Worm (Caenorhabditis elegans): ENCODE data around the gene tax-4.

DNA sequence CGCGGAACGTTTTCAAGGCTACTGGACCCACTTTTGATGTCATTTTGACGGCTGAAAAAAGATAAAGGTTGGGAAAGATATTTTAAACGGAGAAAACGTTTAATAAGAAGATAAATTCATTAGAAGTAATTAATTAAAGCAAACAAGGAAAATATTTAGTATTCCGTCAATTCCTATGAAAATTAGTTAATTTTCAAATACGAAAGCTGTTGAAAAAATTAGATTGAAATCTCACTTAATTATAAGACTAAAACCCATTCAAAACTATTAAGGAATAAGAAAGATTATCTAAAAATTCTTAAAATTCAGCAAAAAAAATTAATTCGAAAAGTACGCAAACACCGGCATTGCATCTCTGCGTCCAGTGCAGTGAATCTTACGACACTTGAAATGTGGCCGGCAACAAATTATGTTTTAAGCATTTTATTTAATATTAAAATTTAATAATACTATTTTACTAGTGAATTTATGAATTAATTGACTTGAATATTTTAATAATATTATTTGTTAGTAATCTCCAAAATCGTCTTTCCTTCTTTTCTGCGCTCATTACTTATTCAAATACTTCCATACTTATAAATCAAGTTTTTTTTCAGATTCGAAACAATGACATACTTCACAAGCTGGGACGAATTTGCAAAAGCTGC is 36.5 kb upstream of the tax-4 start, which contains the start of the genes ZK512.2 and ZK512.4:
- TF ChIP-seq eyg-1 (tag; optimal IDR thresholded peaks at IDR 0.05) (no peak), tbx-2 (tag; optimal IDR thresholded peaks at IDR 0.05) (no peak), elt-2 (tag; optimal IDR thresholded peaks at IDR 0.05) (no peak), ceh-2 (tag; optimal IDR thresholded peaks at IDR 0.05) (no peak), ztf-16 (tag; optimal IDR thresholded peaks at IDR 0.05) (no peak), hlh-30 (tag; optimal IDR thresholded peaks at IDR 0.05; ENCODE audit: insufficient read depth) (no peak), dve-1 (tag; optimal IDR thresholded peaks at IDR 0.05) (no peak), madf-2 (tag; optimal IDR thresholded peaks at IDR 0.05) (no peak), nhr-232 (tag; optimal IDR thresholded peaks at IDR 0.05) (no peak)

Measured in whole organism, late embryonic.